Worm (Caenorhabditis elegans) whole organism, L4 larva: ENCODE data around the gene ins-20.
A peak's percentile ranks its signal among the peaks of the same experiment; 100 is the strongest.

Experiments
- D1046.2 ChIP-seq: fragments of 200-800 bp; sonication (Bioruptor generic); IDR thresholded peaks from 2 replicates; pipeline ENCODE4 v1.3.6; 2022; ENCODE audit warnings: missing genetic modification characterization, missing compliant biosample characterization
- F10B5.3 ChIP-seq: sonication (generic microtip); optimal IDR thresholded peaks from 2 replicates; lab custom pipeline; 2016; ENCODE audit warnings: mild to moderate bottlenecking, missing genetic modification characterization, missing compliant biosample characterization
- F26F4.8 ChIP-seq: fragments of 200-800 bp; sonication (Bioruptor generic); conservative IDR thresholded peaks from 2 replicates; pipeline ENCODE4 v1.3.6; 2022; ENCODE audit warnings: missing genetic modification characterization, missing compliant biosample characterization
- R02D3.7 ChIP-seq: fragments of 150-350 bp; sonication (generic microtip); optimal IDR thresholded peaks from 3 replicates; lab custom pipeline; 2014; ENCODE audit warnings: missing biosample characterization, missing genetic modification characterization
- Y5F2A.4 ChIP-seq: fragments of 200-800 bp; sonication (Bioruptor generic); optimal IDR thresholded peaks from 2 replicates; lab custom pipeline; 2018; ENCODE audit warnings: mild to moderate bottlenecking, missing genetic modification characterization, missing compliant biosample characterization
- Y75B8A.6 ChIP-seq: fragments of 200-800 bp; sonication (Bioruptor generic); IDR thresholded peaks from 2 replicates; pipeline ENCODE4 v1.3.6; 2022; ENCODE audit warnings: missing genetic modification reagents, missing genetic modification characterization, missing compliant biosample characterization
- ZK337.2 ChIP-seq: fragments of 200-800 bp; sonication (Bioruptor generic); IDR thresholded peaks from 2 replicates; pipeline ENCODE4 v1.3.6; 2022; ENCODE audit warnings: missing genetic modification reagents, missing genetic modification characterization, missing compliant biosample characterization
- aha-1 ChIP-seq: fragments of 150-350 bp; peaks from one replicate; lab custom pipeline; 2014; ENCODE audit warnings: missing biosample characterization, missing genetic modification characterization
- attf-4 ChIP-seq: sonication (generic microtip); optimal IDR thresholded peaks from 3 replicates; lab custom pipeline; 2017; ENCODE audit warnings: missing biosample characterization, missing genetic modification characterization
- ceh-20 ChIP-seq: fragments of 200-800 bp; sonication (Bioruptor generic); IDR thresholded peaks from 2 replicates; pipeline ENCODE4 v1.3.6; 2022; ENCODE audit warnings: missing genetic modification reagents, missing genetic modification characterization, missing compliant biosample characterization
- dpl-1 ChIP-seq: fragments of 150-350 bp; optimal IDR thresholded peaks from 2 replicates; lab custom pipeline; 2014; ENCODE audit warnings: missing biosample characterization, missing genetic modification reagents, missing genetic modification characterization
- dve-1 ChIP-seq: sonication (generic microtip); optimal IDR thresholded peaks from 2 replicates; lab custom pipeline; 2017; ENCODE audit warnings: antibody characterized with exemption, mild to moderate bottlenecking, missing genetic modification characterization, missing compliant biosample characterization; ENCODE audit not compliant: insufficient read depth
- egl-27 ChIP-seq: sonication (generic microtip); optimal IDR thresholded peaks from 3 replicates; lab custom pipeline; 2017; ENCODE audit warnings: missing biosample characterization, missing genetic modification reagents, missing genetic modification characterization
- fkh-10 ChIP-seq: fragments of 150-350 bp; optimal IDR thresholded peaks from 2 replicates; lab custom pipeline; 2014; ENCODE audit warnings: missing biosample characterization, missing genetic modification reagents, missing genetic modification characterization
- hlh-11 ChIP-seq: fragments of 200-800 bp; sonication (Bioruptor generic); optimal IDR thresholded peaks from 2 replicates; lab custom pipeline; 2018; ENCODE audit warnings: mild to moderate bottlenecking, missing genetic modification characterization, missing compliant biosample characterization
- hlh-30 ChIP-seq: sonication (generic microtip); optimal IDR thresholded peaks from 2 replicates; lab custom pipeline; 2017; ENCODE audit warnings: antibody characterized with exemption, mild to moderate bottlenecking, missing genetic modification characterization, missing compliant biosample characterization; ENCODE audit not compliant: insufficient read depth
- lin-13 ChIP-seq: fragments of 150-350 bp; optimal IDR thresholded peaks from 2 replicates; lab custom pipeline; 2014; ENCODE audit warnings: missing biosample characterization, missing genetic modification reagents, missing genetic modification characterization
- lin-15B ChIP-seq: fragments of 150-350 bp; sonication (generic microtip); optimal IDR thresholded peaks from 3 replicates; lab custom pipeline; 2014; ENCODE audit warnings: missing biosample characterization, missing genetic modification characterization
- lin-38 ChIP-seq: fragments of 200-800 bp; sonication (Bioruptor generic); IDR thresholded peaks from 2 replicates; pipeline ENCODE4 v1.3.6; 2022; ENCODE audit warnings: missing genetic modification reagents, missing genetic modification characterization, missing compliant biosample characterization
- lin-39 ChIP-seq: fragments of 150-350 bp; optimal IDR thresholded peaks from 2 replicates; lab custom pipeline; 2014; ENCODE audit warnings: missing biosample characterization, missing genetic modification reagents, missing genetic modification characterization
- lir-3 ChIP-seq: sonication (generic microtip); optimal IDR thresholded peaks from 2 replicates; lab custom pipeline; 2016; ENCODE audit warnings: mild to moderate bottlenecking, missing genetic modification characterization, missing compliant biosample characterization
- lsy-2 ChIP-seq, 2 experiments: fragments of 150-350 bp in 1 of 2; sonication (generic microtip) in 1 of 2; optimal IDR thresholded peaks; 2 replicates each; lab custom pipeline; 2014 to 2017; ENCODE audit warnings: missing biosample characterization in 2 of 2, missing genetic modification characterization in 2 of 2
- madf-5 ChIP-seq, 2 experiments: fragments of 200-800 bp; sonication (Bioruptor generic); IDR thresholded peaks; 2 replicates each; pipeline ENCODE4 v1.3.6; 2022; ENCODE audit warnings: missing compliant biosample characterization in 2 of 2, missing genetic modification characterization in 2 of 2
- madf-9 ChIP-seq: fragments of 200-800 bp; sonication (Bioruptor generic); conservative IDR thresholded peaks from 2 replicates; pipeline ENCODE4 v1.3.6; 2022; ENCODE audit warnings: missing genetic modification reagents, missing genetic modification characterization, missing compliant biosample characterization
- mdl-1 ChIP-seq, 2 experiments: fragments of 150-350 bp in 1 of 2; sonication (generic microtip) in 1 of 2; optimal IDR thresholded peaks; 2 replicates each; lab custom pipeline; 2014 to 2017; ENCODE audit warnings: missing biosample characterization in 2 of 2, missing genetic modification characterization in 2 of 2
- mep-1 ChIP-seq: fragments of 150-350 bp; sonication (generic microtip); optimal IDR thresholded peaks from 3 replicates; lab custom pipeline; 2014; ENCODE audit warnings: missing biosample characterization, missing genetic modification characterization
- mxl-3 ChIP-seq: fragments of 200-800 bp; sonication (Bioruptor generic); optimal IDR thresholded peaks from 2 replicates; lab custom pipeline; 2018; ENCODE audit warnings: mild to moderate bottlenecking, missing genetic modification characterization, missing compliant biosample characterization
- nhr-10 ChIP-seq: fragments of 150-350 bp; optimal IDR thresholded peaks from 2 replicates; lab custom pipeline; 2014; ENCODE audit warnings: missing biosample characterization, missing genetic modification characterization
- nhr-102 ChIP-seq: sonication (generic microtip); optimal IDR thresholded peaks from 2 replicates; lab custom pipeline; 2016; ENCODE audit warnings: mild to moderate bottlenecking, missing genetic modification characterization, moderate library complexity, missing compliant biosample characterization
- nhr-111 ChIP-seq: fragments of 200-800 bp; sonication (Bioruptor generic); optimal IDR thresholded peaks from 2 replicates; lab custom pipeline; 2018; ENCODE audit warnings: mild to moderate bottlenecking, missing genetic modification characterization, missing compliant biosample characterization
- nhr-41 ChIP-seq: fragments of 200-800 bp; sonication (Bioruptor generic); IDR thresholded peaks from 2 replicates; pipeline ENCODE4 v1.3.6; 2022; ENCODE audit warnings: missing genetic modification reagents, missing genetic modification characterization, missing compliant biosample characterization
- nhr-42 ChIP-seq: fragments of 200-800 bp; sonication (Bioruptor generic); IDR thresholded peaks from 2 replicates; pipeline ENCODE4 v1.3.6; 2022; ENCODE audit warnings: missing genetic modification characterization, missing compliant biosample characterization
- pha-4 ChIP-seq, 2 experiments: fragments of 150-350 bp in 1 of 2; fragments of 200-800 bp in 1 of 2; sonication (Bioruptor generic) in 1 of 2; IDR thresholded peaks in 1 of 2; optimal IDR thresholded peaks in 1 of 2; 2 replicates each; pipeline versions ENCODE4 v1.3.6 to Lab custom; 2014 to 2022; ENCODE audit warnings: missing genetic modification characterization in 2 of 2, missing genetic modification reagents in 2 of 2, missing biosample characterization in 1 of 2, missing compliant biosample characterization in 1 of 2
- php-3 ChIP-seq: fragments of 200-800 bp; sonication (Bioruptor generic); IDR thresholded peaks from 2 replicates; pipeline ENCODE4 v1.3.6; 2022; ENCODE audit warnings: missing genetic modification reagents, missing genetic modification characterization, missing compliant biosample characterization
- rbr-2 ChIP-seq: sonication (generic microtip); optimal IDR thresholded peaks from 2 replicates; lab custom pipeline; 2016; ENCODE audit warnings: missing genotype, missing genetic modification characterization, missing compliant biosample characterization
- sdz-12 ChIP-seq: fragments of 200-800 bp; sonication (Bioruptor generic); optimal IDR thresholded peaks from 2 replicates; lab custom pipeline; 2018; ENCODE audit warnings: mild to moderate bottlenecking, missing genetic modification characterization, missing compliant biosample characterization
- skn-1 ChIP-seq: fragments of 150-350 bp; optimal IDR thresholded peaks from 2 replicates; lab custom pipeline; 2014; ENCODE audit warnings: missing biosample characterization, missing genetic modification characterization
- spr-3 ChIP-seq: fragments of 200-800 bp; sonication (Bioruptor generic); optimal IDR thresholded peaks from 2 replicates; lab custom pipeline; 2018; ENCODE audit warnings: mild to moderate bottlenecking, missing genetic modification characterization, missing compliant biosample characterization
- unc-130 ChIP-seq: sonication (generic microtip); optimal IDR thresholded peaks from 2 replicates; lab custom pipeline; 2016; ENCODE audit warnings: missing genetic modification reagents, missing genetic modification characterization, missing compliant biosample characterization
- unc-62 ChIP-seq, 3 experiments: fragments of 150-350 bp in 1 of 3; sonication (generic microtip); optimal IDR thresholded peaks in 2 of 3; peaks in 1 of 3; 1 replicate in 1 of 3; 2 replicates in 2 of 3; lab custom pipeline; 2014 to 2017; ENCODE audit warnings: missing biosample characterization in 3 of 3, missing genetic modification characterization in 3 of 3, missing genetic modification reagents in 3 of 3, missing genotype in 1 of 3
- vab-7 ChIP-seq: fragments of 200-800 bp; sonication (Bioruptor generic); IDR thresholded peaks from 2 replicates; pipeline ENCODE4 v1.3.6; 2022; ENCODE audit warnings: missing genetic modification reagents, missing genetic modification characterization, missing compliant biosample characterization
- ztf-11 ChIP-seq: fragments of 150-350 bp; optimal IDR thresholded peaks from 2 replicates; lab custom pipeline; 2014; ENCODE audit warnings: missing biosample characterization, missing genetic modification characterization

ins-20 gene

ce11 chrII:6010544-6010943 is at the start of gene ins-20:
ins-20 (plus strand) TSS chrII:6010844.
- TF ChIP-seq Y75B8A.6 (GFP tag; lab: Robert Waterston, UW) (no peak), lin-15B (no peak)

- no peak for TF ChIP-seq sdz-12 (GFP tag; lab: Kevin White, UChicago)
- TF ChIP-seq, all 104 proteins: peak for 0
These were observed 49.3 kb upstream of the ins-20 start, which contains the start of gene B0034.7 for ce11 chrII:5961317-5961716. B0034.7 (plus strand) TSS chrII:5961617.

ce11 chrII:5962343-5962742 is 48.3 kb upstream of the ins-20 start:
- TF ChIP-seq lsy-2 (tag; optimal IDR thresholded peaks at IDR 0.05; lab: Kevin White, UChicago) (peak in 1 of 2 experiments; percentile 14), mxl-3 (GFP tag; lab: Kevin White, UChicago) (no peak), pha-4 (GFP tag; IDR thresholded peaks at IDR 0.05; lab: Robert Waterston, UW) (no peak), pha-4 (tag; optimal IDR thresholded peaks at IDR 0.05; lab: Kevin White, UChicago) (no peak), egl-27 (no peak), hlh-11 (tag; lab: Kevin White, UChicago) (peak; percentile 5), skn-1 (tag; lab: Kevin White, UChicago) (no peak), nhr-41 (GFP tag; lab: Robert Waterston, UW) (no peak), rbr-2 (tag; lab: Kevin White, UChicago) (peak; percentile 9), fkh-10 (GFP tag; lab: Kevin White, UChicago) (peak; percentile 9), lin-38 (GFP tag; lab: Robert Waterston, UW) (no peak), lin-13 (no peak), attf-4 (tag; lab: Kevin White, UChicago) (no peak), nhr-42 (no peak), Y5F2A.4 (no peak), hlh-30 (tag; lab: Kevin White, UChicago) (peak; percentile 33), lin-39 (tag; lab: Kevin White, UChicago) (no peak), F26F4.8 (GFP tag; lab: Robert Waterston, UW) (no peak), mdl-1 (tag; optimal IDR thresholded peaks at IDR 0.05; lab: Kevin White, UChicago) (no peak), unc-62 (GFP tag; optimal IDR thresholded peaks at IDR 0.05 in 1 of 2; lab: Kevin White, UChicago) (peak in 1 of 2 experiments; percentile 94), unc-62 (tag; optimal IDR thresholded peaks at IDR 0.05; lab: Kevin White, UChicago) (no peak), mep-1 (tag; lab: Kevin White, UChicago) (no peak)

DNA sequence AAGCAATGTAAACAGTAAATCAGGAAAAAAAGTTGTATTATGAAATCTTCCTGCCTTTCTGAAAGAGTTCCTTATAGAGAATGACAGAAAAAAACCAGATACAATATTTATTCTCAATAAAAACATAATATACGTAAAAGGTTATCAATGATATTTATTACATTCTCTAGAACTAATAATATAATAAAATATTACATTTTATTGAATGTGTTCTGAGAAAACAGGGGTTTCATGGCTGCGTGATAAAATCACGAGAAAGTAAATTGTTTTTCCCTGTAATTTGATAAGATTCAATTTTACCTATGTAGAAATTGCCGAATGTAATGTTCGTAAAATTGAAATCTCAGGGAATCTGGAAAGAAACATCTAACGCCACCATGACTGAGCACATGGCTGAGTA is 45.7 kb upstream of the ins-20 start:
- TF ChIP-seq madf-5 (GFP tag; IDR thresholded peaks at IDR 0.05; lab: Robert Waterston, UW) (no peak), Y75B8A.6 (GFP tag; lab: Robert Waterston, UW) (no peak), vab-7 (GFP tag; lab: Robert Waterston, UW) (no peak), aha-1 (tag; lab: Kevin White, UChicago) (peak; percentile 82), lir-3 (tag; lab: Kevin White, UChicago) (no peak), ceh-20 (GFP tag; lab: Robert Waterston, UW) (no peak), unc-62 (GFP tag; optimal IDR thresholded peaks at IDR 0.05 in 1 of 2; lab: Kevin White, UChicago) (no peak), unc-62 (tag; optimal IDR thresholded peaks at IDR 0.05; lab: Kevin White, UChicago) (no peak)

DNA sequence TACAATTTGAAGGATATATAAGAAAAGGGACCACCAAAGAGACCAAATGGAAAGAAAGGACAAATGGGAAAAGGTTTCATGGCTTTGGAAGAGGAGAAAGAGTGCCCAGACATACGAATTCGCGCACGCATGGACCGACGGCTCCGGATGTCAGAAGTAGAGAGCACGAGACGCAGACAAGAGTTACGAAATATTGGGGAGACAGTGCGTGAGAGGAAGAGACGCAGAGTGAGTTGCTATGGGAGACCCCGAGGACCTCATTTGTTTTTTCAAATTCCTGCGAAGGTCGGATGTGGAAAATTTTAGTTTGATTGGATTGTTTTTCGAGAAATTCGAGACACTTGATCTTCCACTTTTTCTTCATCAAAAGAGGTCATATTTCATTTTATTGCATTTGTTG is 44.0 kb upstream of the ins-20 start:
- TF ChIP-seq php-3 = no peak
- TF ChIP-seq hlh-30 (tag; lab: Kevin White, UChicago) = peak; percentile 7
- TF ChIP-seq D1046.2 (GFP tag; lab: Robert Waterston, UW) = no peak
- TF ChIP-seq F10B5.3 (tag; lab: Kevin White, UChicago) = no peak
- no peak for TF ChIP-seq nhr-102 (tag; lab: Kevin White, UChicago)
- TF ChIP-seq ZK337.2 (GFP tag; lab: Robert Waterston, UW) = no peak
- TF ChIP-seq lsy-2 (tag; optimal IDR thresholded peaks at IDR 0.05; lab: Kevin White, UChicago) = peak in 1 of 2 experiments; percentile 44
- no peak for TF ChIP-seq nhr-10 (tag; lab: Kevin White, UChicago)
- no peak for TF ChIP-seq dve-1 (tag; lab: Kevin White, UChicago)
- no peak for TF ChIP-seq spr-3
- TF ChIP-seq ztf-11 = no peak
- TF ChIP-seq Y75B8A.6 (GFP tag; lab: Robert Waterston, UW) = no peak
- TF ChIP-seq madf-9 = no peak
- TF ChIP-seq R02D3.7 (tag; lab: Kevin White, UChicago) = no peak
- no peak for TF ChIP-seq nhr-111
- TF ChIP-seq Y5F2A.4 = no peak
- TF ChIP-seq dpl-1 (GFP tag; lab: Kevin White, UChicago) = no peak
- TF ChIP-seq unc-62 (GFP tag; optimal IDR thresholded peaks at IDR 0.05 in 1 of 2; lab: Kevin White, UChicago) = peak in 1 of 2 experiments; percentile 37
- TF ChIP-seq unc-62 (tag; optimal IDR thresholded peaks at IDR 0.05; lab: Kevin White, UChicago) = no peak
- TF ChIP-seq unc-130 (GFP tag; lab: Kevin White, UChicago) = no peak
